Worm (Caenorhabditis elegans) whole organism, dauer: Measurements from ENCODE around the gene C35C5.10.

Experiments
- unc-62 ChIP-seq: sonication (generic microtip); optimal IDR thresholded peaks from 2 replicates; lab custom pipeline; 2017; ENCODE audit warnings: missing biosample characterization, missing genetic modification reagents, missing genetic modification characterization

Gene C35C5.10

ce11 chrX:11608110-11608759, 52.2 kb downstream of the C35C5.10 start:
- no peak for TF ChIP-seq unc-62
